Worm (Caenorhabditis elegans) whole organism, dauer: ENCODE measurements around the gene T23E7.6.
"Not testable (repeated sequence)": the region's sequence is repeated elsewhere in the genome, so short reads cannot be mapped to it uniquely, and the experiment has no call there.

Experiments used
- unc-62 ChIP-seq: sonication (generic microtip); optimal IDR thresholded peaks from 2 replicates; lab custom pipeline; 2017; ENCODE audit warnings: missing biosample characterization, missing genetic modification reagents, missing genetic modification characterization

T23E7.6 gene

DNA sequence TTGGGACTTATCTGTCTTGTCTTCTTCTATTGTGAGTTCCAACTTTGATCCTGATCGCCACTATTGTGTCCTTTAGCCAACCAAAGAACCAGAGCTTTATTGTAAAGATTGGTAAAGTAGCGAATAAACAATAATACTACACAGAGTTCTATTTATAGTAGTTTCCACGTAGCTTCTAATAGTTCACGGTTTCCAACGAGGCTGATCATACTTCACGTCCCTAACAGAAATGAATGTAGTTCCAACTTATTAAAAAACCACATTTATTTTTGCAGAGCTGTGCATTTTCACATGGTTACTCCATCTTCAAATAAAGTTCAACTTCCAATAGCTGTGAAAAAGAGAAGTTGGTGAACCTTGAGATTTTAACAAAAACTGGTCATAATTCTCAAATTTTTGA, 35.2 kb downstream of the T23E7.6 start, which contains the start of gene tmem-218:
Gene tmem-218, plus strand, starts transcription at position 301 of the 400 bp plus-strand sequence.
- not testable (repeated sequence) for TF ChIP-seq unc-62

DNA sequence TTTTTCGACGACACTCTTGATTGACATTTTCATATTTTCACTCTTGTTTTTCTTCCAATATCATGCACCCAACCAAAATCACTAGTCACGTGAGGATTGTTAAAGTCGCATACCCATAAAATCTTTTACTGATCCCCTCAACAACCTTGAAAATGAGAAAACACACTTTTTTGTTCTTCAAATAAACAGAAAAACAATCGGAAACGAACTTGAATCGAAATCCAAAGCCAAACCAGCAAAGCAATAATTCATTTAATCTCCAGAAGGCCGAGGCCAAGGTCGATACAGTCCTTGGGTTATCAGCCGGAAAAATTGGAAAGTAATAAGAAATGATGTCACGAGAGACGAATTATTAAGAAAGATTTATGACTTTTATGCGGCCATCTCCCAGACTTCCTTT, 40.8 kb downstream of the T23E7.6 start:
- no peak for TF ChIP-seq unc-62

DNA sequence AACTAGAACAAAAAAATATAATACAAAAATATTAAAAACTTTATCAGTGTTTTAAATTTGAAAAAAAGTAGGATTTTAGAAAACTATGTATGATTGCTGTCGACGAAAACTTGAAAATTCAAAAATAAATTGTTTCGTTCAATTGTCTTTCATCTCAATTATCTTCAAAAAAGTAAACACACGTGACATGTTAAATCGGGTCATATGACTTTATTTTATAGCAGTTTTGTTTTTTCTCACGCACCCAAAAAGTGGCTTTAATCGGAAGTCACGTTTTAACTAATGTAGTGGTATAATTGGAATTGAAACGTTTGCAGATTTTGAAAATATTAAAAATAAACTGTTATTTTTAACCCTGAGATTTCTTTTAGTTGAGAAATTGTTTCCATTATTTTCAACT, 41.8 kb downstream of the T23E7.6 start:
- TF ChIP-seq unc-62 = no peak

DNA sequence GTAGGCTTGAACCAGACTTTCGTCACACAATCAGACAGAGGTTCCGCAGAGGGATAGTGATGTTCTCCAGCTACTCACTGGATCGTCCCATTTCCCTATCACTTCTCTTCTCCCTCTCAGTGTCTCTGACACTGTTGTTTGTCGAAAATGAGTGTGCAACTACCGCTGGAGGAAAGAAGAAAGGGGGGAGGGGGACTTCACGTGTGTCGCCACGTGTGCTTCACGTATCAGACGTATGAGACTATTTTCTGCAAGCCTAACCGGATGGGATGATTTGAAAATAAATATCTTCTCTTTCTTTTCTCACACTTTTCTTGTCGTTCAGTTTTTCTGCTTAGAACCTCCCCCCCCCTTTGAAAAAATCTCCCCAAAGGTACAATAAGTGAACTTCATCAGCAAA, 43.8 kb downstream of the T23E7.6 start, which contains the start of gene H18N23.2:
Gene H18N23.2, minus strand, starts transcription at position 82 of the 400 bp plus-strand sequence.
- no peak for TF ChIP-seq unc-62

DNA sequence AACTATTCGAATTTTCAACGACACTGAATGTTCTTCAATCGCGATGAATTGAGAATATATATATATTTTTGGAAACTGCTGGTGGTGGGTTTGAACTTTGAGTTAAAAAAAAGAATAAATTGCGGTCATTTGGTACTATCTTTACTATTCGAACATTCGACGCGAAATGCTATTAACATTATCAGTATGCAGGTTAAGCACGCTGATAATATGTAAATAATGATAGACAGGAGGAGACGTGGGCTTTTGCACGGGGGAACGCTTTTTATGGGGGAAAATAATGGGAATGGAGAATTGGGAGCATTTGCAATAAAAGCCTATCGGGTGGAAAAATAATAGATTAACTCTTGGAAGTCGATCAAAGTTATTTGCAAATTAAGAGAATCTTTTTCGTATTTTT, 45.6 kb downstream of the T23E7.6 start:
- no peak for TF ChIP-seq unc-62

DNA sequence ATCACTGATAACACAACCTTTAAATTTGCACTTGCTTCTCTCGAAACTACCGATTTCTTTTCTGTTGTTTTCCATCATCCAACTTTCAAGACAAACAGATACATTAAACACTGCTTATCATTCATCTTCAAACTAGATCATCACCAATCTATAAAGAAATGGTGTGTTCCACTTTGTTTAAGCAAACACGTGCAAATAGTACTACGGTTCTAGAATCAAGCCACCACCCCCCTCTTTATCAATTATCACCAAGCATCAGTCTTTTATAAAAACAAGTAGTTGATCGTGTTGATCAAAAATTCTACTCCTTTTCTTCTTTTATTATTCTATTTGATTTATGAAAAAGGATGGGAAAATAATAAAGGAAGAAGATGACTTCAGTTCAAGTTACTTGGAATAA, 46.2 kb downstream of the T23E7.6 start:
- TF ChIP-seq unc-62 = no peak

DNA sequence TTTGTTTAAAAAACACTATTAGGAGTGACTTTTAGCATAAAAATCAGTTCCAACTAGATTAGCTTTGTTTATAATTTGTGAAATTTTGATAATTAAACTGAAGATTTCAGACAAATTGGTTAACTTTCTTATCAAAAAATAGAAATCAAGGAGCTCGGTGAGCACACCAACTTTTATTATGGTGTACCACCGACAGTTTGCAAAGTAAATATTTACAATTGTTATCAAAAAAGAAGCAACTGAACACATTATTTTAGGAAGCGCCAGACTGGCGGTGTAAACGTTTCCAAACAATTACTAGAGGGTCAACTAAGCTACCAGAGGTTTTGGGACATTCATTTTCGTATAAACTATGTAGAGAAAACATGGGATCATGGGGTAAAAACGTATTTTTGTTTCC, 47.1 kb downstream of the T23E7.6 start:
- no peak for TF ChIP-seq unc-62

DNA sequence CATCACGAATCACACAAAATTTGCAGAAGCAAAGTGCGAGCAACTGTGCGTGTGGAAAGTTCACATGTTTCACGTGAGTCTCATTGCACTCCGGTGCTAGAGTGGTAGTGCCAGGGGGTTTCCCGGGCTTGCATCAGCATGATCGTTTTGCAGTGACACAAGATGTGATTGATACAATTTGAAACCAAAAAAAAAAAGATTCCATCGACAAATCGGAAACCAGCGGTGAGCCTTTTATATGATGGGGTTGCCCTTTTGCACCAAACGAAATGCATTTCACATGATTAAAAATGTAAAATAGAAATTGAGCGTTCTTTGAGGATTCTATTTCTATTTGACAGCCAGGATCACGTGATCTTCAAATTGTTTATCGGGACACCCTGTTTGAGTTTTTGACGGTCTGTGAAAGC, 48.3 kb downstream of the T23E7.6 start:
- no peak for TF ChIP-seq unc-62

DNA sequence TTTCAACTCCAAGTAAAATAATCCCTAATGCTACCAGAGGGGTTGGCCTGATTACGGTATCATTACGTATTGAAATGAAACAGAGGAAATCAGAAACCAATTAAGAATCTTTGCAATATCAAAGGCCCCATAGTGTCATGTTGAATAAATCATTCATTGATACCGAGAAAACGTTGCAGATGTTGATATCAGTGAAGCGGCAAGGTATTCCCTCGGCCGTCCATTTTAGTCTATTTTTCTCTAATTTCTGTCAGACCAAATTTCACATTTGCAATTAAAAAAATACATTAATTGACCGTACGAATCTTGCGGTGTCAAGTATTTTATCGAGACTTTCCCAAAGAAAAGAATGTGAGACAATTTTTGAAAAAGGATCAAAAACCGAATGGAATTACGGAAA, 50.4 kb downstream of the T23E7.6 start:
- TF ChIP-seq unc-62 = no peak

DNA sequence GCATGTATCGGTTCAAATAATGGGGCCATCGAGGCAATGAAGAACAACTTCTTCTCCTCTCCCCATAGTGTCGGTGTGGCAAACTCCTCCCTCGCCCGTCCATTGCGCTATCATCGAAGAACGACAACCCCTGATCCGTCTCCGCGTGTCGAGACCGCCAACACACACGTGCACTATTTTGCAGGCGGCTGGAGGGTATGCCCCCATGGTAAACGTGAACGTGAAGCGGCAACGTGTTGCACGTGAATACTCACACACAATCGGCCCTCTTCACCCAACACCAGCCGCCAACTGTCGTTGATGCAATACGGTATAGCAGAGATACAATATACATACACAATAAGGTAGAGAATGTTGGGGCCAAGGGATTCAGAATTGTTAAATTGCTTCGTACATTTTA, 51.4 kb downstream of the T23E7.6 start:
- TF ChIP-seq unc-62 = no peak

DNA sequence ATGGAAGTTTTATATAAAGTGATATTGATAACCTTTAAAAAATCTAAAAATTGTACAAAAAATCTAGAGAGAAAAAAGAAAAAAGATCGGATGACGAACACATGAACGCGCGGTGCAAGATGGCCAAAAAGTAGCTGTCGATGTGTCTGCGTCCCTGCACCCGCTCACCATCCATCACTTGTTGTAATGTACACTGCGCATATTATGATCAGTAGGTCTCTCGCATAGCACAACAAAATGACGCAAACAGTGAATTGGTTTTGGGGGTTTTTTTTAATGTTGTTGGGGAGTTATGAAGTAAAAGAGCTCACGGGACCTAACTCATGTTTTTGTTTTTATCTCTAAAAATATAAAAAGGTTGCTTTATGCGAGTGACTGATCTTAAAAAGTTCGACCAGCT, 52.9 kb downstream of the T23E7.6 start:
- TF ChIP-seq unc-62 = no peak

DNA sequence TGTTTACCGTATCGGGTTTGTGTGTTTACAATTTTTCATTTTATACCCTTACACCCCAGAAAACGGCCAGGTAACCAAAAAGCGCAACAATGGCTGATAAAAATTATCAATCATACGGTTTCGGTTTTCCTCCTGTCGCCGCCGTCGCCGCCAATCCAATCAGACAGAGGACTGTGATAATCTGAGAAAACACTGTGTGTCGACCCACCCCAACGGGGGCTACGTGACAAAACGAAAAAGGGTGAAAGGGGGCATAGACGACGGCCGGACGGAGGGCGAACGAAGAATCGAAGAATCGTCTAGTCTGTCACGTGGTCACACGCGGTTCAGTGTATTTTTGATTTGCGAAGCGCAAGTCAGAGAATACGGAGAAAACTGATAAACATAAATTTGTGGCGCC, 53.7 kb downstream of the T23E7.6 start:
- TF ChIP-seq unc-62 = no peak
